Worm (Caenorhabditis elegans): ENCODE results near the gene F26G1.5.

DNA sequence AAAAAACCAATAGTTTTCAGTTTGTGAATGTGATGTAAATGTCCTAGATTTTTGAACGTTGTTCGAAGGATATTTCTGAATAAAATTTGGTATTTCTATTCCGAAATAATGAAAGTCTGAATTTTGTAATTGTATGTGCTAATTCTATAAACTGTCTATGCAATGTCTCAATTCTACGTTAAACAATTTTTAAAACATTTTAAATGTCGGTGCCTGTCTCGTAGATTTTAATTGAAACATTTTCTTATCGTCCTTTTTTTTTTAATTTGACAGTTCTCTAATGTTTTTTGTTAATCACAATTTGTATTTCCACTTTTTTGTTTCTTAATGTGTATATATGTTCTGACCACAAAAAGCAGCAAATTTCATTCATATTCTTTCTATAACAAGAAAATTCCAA is 41.4 kb downstream of the F26G1.5 start, which contains the start of gene F41C3.7:
- TF ChIP-seq klf-2 (GFP tag; conservative IDR thresholded peaks at IDR 0.05) (no peak), T22C8.4 (GFP tag; IDR thresholded peaks at IDR 0.05) (no peak)
